Fruit fly (Drosophila melanogaster): ENCODE results near the gene CG13643.

Gene CG13643

DNA sequence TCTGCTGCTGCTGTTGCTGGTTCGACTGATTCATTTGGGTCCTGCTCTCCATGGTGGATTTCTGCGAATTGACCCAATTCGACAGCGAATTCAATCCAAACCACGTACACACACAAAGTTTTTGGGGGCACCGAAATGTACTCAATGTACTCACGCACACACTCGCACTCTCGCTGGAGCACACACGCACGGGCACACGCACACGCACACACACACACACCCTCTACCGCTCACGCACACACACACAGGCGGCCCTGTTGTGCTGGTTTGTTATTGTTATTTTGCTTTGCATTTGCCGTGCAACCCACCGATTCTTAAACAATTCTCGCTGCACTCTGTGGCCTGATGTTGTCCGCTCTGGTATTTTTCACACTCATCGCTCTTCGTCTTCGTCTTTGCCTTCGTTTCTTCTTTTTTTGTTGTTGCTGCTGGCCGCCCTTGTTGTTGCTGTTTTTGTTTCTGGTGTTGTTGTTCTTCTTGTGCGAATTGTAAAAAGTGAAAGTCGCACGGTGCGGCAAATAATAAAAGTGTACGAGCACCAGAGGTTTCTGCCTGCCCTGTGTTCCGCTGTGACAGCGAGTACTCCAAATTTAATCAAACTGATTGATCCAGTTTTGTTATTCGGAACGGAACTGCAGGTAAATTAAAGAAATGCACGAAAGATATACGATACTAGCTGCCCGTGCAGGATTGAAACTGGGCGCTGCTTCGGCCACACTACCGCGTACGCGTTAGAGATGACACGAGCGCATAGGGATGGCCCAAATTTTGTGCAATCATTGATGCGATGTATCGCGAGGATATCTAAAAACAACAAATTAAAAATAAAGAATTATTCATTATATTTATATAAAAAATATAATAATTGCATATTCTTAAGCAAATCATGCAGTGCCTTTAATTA lies 29.6 kb downstream of the CG13643 start, which contains the start of gene CG3744 (continued):
- TF ChIP-seq dpn (GFP tag; optimal IDR thresholded peaks at IDR 0.05), result peak; percentile 79 to 94
- TF ChIP-seq CrebB (tag; optimal IDR thresholded peaks at IDR 0.05), result peak; percentile 69
- peak; percentile 71; the same call in 1 of the 2 replicates for TF ChIP-seq dati (GFP tag; IDR thresholded peaks at IDR 0.05)
- TF ChIP-seq Antp (GFP tag; optimal IDR thresholded peaks at IDR 0.05), result peak; percentile 72
- peak; percentile 98 for TF ChIP-seq vvl (GFP tag; IDR thresholded peaks at IDR 0.05)
- peak; percentile 93 for TF ChIP-seq CG7372 (GFP tag; IDR thresholded peaks at IDR 0.05)
- TF ChIP-seq Hr3 (GFP tag; optimal IDR thresholded peaks at IDR 0.05), result peak; percentile 92
- peak; percentile 92 for TF ChIP-seq CG42726 (GFP tag; IDR thresholded peaks at IDR 0.05; ENCODE audit: partially characterized antibody)
- no peak for TF ChIP-seq Asciz (GFP tag; optimal IDR thresholded peaks at IDR 0.05)
- TF ChIP-seq ERR (GFP tag; optimal IDR thresholded peaks at IDR 0.05), result peak; percentile 61
- peak; percentile 88 for TF ChIP-seq CG10959 (GFP tag; IDR thresholded peaks at IDR 0.05)
- peak; percentile 34; the same call in 1 of the 2 replicates for TF ChIP-seq dan (GFP tag; IDR thresholded peaks at IDR 0.05)
- peak; percentile 90 for TF ChIP-seq sens-2 (GFP tag; IDR thresholded peaks at IDR 0.05)
- TF ChIP-seq Scr (GFP tag; IDR thresholded peaks at IDR 0.05; ENCODE audit: partially characterized antibody), result peak; percentile 97
- peak; percentile 94 for TF ChIP-seq CG34422 (GFP tag; IDR thresholded peaks at IDR 0.05)
- TF ChIP-seq CG7963 (GFP tag; IDR thresholded peaks at IDR 0.05; ENCODE audit: partially characterized antibody), result peak; percentile 93
- TF ChIP-seq pros (GFP tag; optimal IDR thresholded peaks at IDR 0.05), result no peak
- peak; percentile 93 for TF ChIP-seq sna (GFP tag; IDR thresholded peaks at IDR 0.05; ENCODE audit: partially characterized antibody)
- no peak for TF ChIP-seq tll (GFP tag; optimal IDR thresholded peaks at IDR 0.05)
- peak; percentile 93 for TF ChIP-seq H15 (GFP tag; IDR thresholded peaks at IDR 0.05)
- TF ChIP-seq Lhr (GFP tag; optimal IDR thresholded peaks at IDR 0.05), result peak; percentile 92
- TF ChIP-seq CG32767 (GFP tag; IDR thresholded peaks at IDR 0.05), result peak; percentile 85
- peak; percentile 80 for TF ChIP-seq CG9797 (GFP tag; optimal IDR thresholded peaks at IDR 0.05)
- no peak for TF ChIP-seq abd-A (tag; optimal IDR thresholded peaks at IDR 0.05)
- TF ChIP-seq CG4360 (GFP tag; IDR thresholded peaks at IDR 0.05), result peak; percentile 93
- peak; percentile 93 for TF ChIP-seq caup (GFP tag; optimal IDR thresholded peaks at IDR 0.05; ENCODE audit: severe bottlenecking)
- peak; percentile 95 for TF ChIP-seq B-H2 (GFP tag; optimal IDR thresholded peaks at IDR 0.05)
- TF ChIP-seq psq (GFP tag; optimal IDR thresholded peaks at IDR 0.05), result peak; percentile 70
- TF ChIP-seq CG14667 (GFP tag; IDR thresholded peaks at IDR 0.05), result peak; percentile 92
- peak in 1 of 3 experiments; percentile 88 for TF ChIP-seq lola (GFP tag; optimal IDR thresholded peaks at IDR 0.05)
- TF ChIP-seq org-1 (GFP tag; optimal IDR thresholded peaks at IDR 0.05), result peak; percentile 58
- peak; percentile 83 for TF ChIP-seq CG11093 (GFP tag; IDR thresholded peaks at IDR 0.05)
- peak; percentile 52 for TF ChIP-seq CG7987 (GFP tag; optimal IDR thresholded peaks at IDR 0.05)
- peak; percentile 85 for TF ChIP-seq CG10267 (tag; optimal IDR thresholded peaks at IDR 0.05)
- peak; percentile 85 for TF ChIP-seq slou (GFP tag; optimal IDR thresholded peaks at IDR 0.05)
- TF ChIP-seq dimm (GFP tag; IDR thresholded peaks at IDR 0.05), result peak; percentile 87
- peak; percentile 84 for TF ChIP-seq ap (GFP tag; IDR thresholded peaks at IDR 0.05)
- peak; percentile 6 for TF ChIP-seq Elba2 (GFP tag; optimal IDR thresholded peaks at IDR 0.05)
- peak; percentile 84 for TF ChIP-seq CG10979 (tag; optimal IDR thresholded peaks at IDR 0.05)
- TF ChIP-seq her (GFP tag; optimal IDR thresholded peaks at IDR 0.05), result peak; percentile 39
- TF ChIP-seq CG12236 (GFP tag; optimal IDR thresholded peaks at IDR 0.05), result no peak
- no peak for TF ChIP-seq scrt (GFP tag; optimal IDR thresholded peaks at IDR 0.05)
- peak; percentile 90 for TF ChIP-seq CG2678 (tag; optimal IDR thresholded peaks at IDR 0.05)
- TF ChIP-seq ase (GFP tag; IDR thresholded peaks at IDR 0.05), result peak; percentile 95
- TF ChIP-seq MTF-1 (GFP tag; optimal IDR thresholded peaks at IDR 0.05; ENCODE audit: borderline replicate concordance), result peak; percentile 81
- TF ChIP-seq nerfin-2 (GFP tag; IDR thresholded peaks at IDR 0.05; ENCODE audit: partially characterized antibody), result peak; percentile 65
- peak; percentile 46 for TF ChIP-seq Camta (GFP tag; optimal IDR thresholded peaks at IDR 0.05)
